Worm (Caenorhabditis elegans): ENCODE data around the gene Y51A2D.13.

Gene Y51A2D.13

DNA sequence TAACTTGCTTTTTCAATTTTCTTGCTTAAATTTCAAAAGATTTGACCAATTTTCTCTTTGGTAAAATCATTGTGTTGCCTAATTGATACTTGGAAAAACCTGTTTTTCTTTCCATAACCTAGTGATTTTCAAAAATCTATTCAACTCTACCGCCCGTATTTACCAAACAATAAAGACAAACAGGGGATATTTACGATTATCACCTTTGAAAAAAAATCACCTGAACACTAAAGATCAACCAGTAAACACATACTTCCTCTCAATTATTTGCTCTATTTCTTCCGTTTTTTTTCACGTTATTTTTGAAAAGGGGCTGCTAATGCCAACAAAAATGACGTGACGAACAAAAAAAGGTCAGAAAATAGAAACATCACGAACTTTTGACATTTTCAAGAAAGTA lies 18.6 kb downstream of the Y51A2D.13 start:
- TF ChIP-seq pha-4 (tag; optimal IDR thresholded peaks at IDR 0.05) (peak; percentile 88), hmg-11 (tag; optimal IDR thresholded peaks at IDR 0.05) (no peak)

- no peak for TF ChIP-seq lsy-12 (tag; optimal IDR thresholded peaks at IDR 0.05)
- TF ChIP-seq pha-4 (tag; optimal IDR thresholded peaks at IDR 0.05), result peak; percentile 72
- TF ChIP-seq skn-1 (tag; optimal IDR thresholded peaks at IDR 0.05), result no peak
- TF ChIP-seq nhr-76 (tag; optimal IDR thresholded peaks at IDR 0.05), result no peak
- no peak for TF ChIP-seq fkh-2 (tag; optimal IDR thresholded peaks at IDR 0.05)
- TF ChIP-seq pqm-1 (tag; optimal IDR thresholded peaks at IDR 0.05), result no peak
- no peak for TF ChIP-seq lin-39 (tag; optimal IDR thresholded peaks at IDR 0.05)
- no peak for TF ChIP-seq fkh-10 (GFP tag; optimal IDR thresholded peaks at IDR 0.05)
Observed at ce11 chrV:18560188-18560587, 19.4 kb downstream of the Y51A2D.13 start, which contains the start of gene ttr-26. Gene ttr-26, minus strand, starts transcription at chrV:18560288.

DNA sequence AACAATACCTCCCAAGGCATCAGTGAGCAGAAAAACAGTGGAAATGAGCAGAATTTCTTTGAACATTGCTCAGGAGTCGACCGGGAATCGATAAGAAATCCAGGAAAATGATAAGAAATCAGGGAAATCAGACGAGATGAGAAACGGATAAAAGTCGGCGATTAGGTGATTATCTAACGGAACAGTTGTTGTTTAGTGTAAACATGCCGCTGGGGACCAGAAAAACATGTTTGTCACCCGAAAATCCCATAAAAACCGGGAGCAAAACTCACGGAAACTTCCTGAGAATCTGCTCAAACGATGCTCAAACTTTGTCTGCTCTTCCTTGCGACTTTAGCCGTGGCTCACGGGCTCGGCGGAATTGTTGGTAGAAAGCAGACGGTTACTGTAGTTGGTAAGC lies 23.1 kb downstream of the Y51A2D.13 start, which contains the start of the genes ttr-24 and ttr-25:
Gene ttr-24, minus strand, starts transcription at position 156 of the 400 bp plus-strand sequence.
Gene ttr-25, plus strand, starts transcription at position 227 of the 400 bp plus-strand sequence.
- TF ChIP-seq daf-12 (tag; optimal IDR thresholded peaks at IDR 0.05) (no peak), aly-2 (tag; optimal IDR thresholded peaks at IDR 0.05) (no peak), ceh-28 (tag; optimal IDR thresholded peaks at IDR 0.05) (no peak)

ce11 chrV:18553750-18554149 lies 25.8 kb downstream of the Y51A2D.13 start, which contains the start of gene Y51A2D.8:
Gene Y51A2D.8, minus strand, starts transcription at chrV:18553850.
- no peak for TF ChIP-seq ama-1 (optimal IDR thresholded peaks at IDR 0.05)
- no peak for TF ChIP-seq nhr-76 (tag; optimal IDR thresholded peaks at IDR 0.05)
- no peak for TF ChIP-seq nhr-28 (tag; optimal IDR thresholded peaks at IDR 0.05)
- TF ChIP-seq pha-4 (tag; optimal IDR thresholded peaks at IDR 0.05), result no peak
- no peak for TF ChIP-seq nhr-12 (tag; optimal IDR thresholded peaks at IDR 0.05)
- no peak for TF ChIP-seq mdl-1 (tag; optimal IDR thresholded peaks at IDR 0.05)
- no peak for TF ChIP-seq R02D3.7 (tag; optimal IDR thresholded peaks at IDR 0.05)
- TF ChIP-seq ceh-16 (tag; optimal IDR thresholded peaks at IDR 0.05), result no peak
- no peak for TF ChIP-seq nhr-25 (tag; optimal IDR thresholded peaks at IDR 0.05)
- TF ChIP-seq lsy-12 (tag; optimal IDR thresholded peaks at IDR 0.05), result no peak
- TF ChIP-seq hmg-11 (tag; optimal IDR thresholded peaks at IDR 0.05), result no peak
- TF ChIP-seq lin-39 (tag; optimal IDR thresholded peaks at IDR 0.05), result no peak
- no peak for TF ChIP-seq skn-1 (tag; optimal IDR thresholded peaks at IDR 0.05)
- no peak for TF ChIP-seq ceh-82 (tag; optimal IDR thresholded peaks at IDR 0.05)
- no peak for TF ChIP-seq sea-2 (GFP tag; optimal IDR thresholded peaks at IDR 0.05)

ce11 chrV:18536015-18536414 lies 43.6 kb downstream of the Y51A2D.13 start:
- no peak for TF ChIP-seq nhr-25 (tag; optimal IDR thresholded peaks at IDR 0.05)

DNA sequence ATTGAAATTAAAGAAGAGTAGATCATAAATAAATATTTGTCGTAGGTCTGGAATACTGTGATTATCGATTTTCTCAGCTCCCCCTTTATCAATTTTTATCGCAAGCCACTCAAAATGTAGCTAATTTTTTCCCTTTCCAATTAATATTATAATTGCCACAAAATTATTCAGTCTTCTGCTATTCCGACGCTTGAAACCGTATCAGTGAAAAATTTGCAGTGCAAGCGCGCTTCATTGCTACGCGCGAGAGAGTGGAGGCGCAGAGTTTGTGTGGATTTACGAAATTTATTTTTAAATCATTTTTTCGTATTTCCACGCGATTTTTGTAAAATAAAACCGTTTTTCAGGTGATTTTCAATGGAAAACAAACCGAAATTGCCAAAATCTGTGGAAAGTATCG lies 46.0 kb downstream of the Y51A2D.13 start, which contains the start of gene ints-5:
Gene ints-5, plus strand, starts transcription at position 348 of the 400 bp plus-strand sequence.
- no peak for TF ChIP-seq pqm-1 (tag; optimal IDR thresholded peaks at IDR 0.05)
- TF ChIP-seq snpc-4 (tag; optimal IDR thresholded peaks at IDR 0.05), result peak; percentile 13
- TF ChIP-seq ceh-28 (tag; optimal IDR thresholded peaks at IDR 0.05), result peak; percentile 36
- no peak for TF ChIP-seq lsy-12 (tag; optimal IDR thresholded peaks at IDR 0.05)
- TF ChIP-seq R02D3.7 (tag; optimal IDR thresholded peaks at IDR 0.05), result peak; percentile 90
- TF ChIP-seq lin-39 (tag; optimal IDR thresholded peaks at IDR 0.05), result peak; percentile 38
- TF ChIP-seq pha-4 (tag; optimal IDR thresholded peaks at IDR 0.05), result peak; percentile 68
- TF ChIP-seq nhr-77 (tag; optimal IDR thresholded peaks at IDR 0.05), result no peak
- TF ChIP-seq jun-1 (tag; optimal IDR thresholded peaks at IDR 0.05), result no peak
- TF ChIP-seq hmg-11 (tag; optimal IDR thresholded peaks at IDR 0.05), result peak; percentile 45
- peak; percentile 81 for TF ChIP-seq lin-15B (tag; optimal IDR thresholded peaks at IDR 0.05)
- no peak for TF ChIP-seq zag-1 (tag; optimal IDR thresholded peaks at IDR 0.05)
- TF ChIP-seq elt-2 (tag; optimal IDR thresholded peaks at IDR 0.05), result peak; percentile 15
- peak; percentile 31 for TF ChIP-seq nhr-23 (tag; optimal IDR thresholded peaks at IDR 0.05)
- peak; percentile 55 for TF ChIP-seq nfya-1 (tag; optimal IDR thresholded peaks at IDR 0.05; ENCODE audit: insufficient read depth)

DNA sequence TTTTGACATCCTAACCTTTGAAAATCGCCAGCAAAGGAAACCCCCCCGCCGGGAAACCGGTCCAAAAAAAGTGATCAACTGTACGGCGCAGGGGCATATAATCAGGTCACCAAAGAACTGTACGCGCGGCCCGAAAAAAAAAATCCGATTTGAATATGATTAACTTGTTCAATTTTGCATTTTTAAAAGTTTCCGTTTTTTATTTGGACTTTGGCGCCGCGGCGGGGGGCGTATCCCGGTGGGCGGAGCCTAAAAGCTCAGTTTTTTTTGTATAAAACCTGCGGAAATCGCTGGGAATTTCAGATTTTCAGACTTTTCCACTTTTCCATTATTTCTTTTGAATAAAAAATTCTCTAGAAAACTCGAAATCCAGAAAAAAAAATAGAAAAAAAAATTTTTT lies 55.1 kb downstream of the Y51A2D.13 start, which contains the start of gene hmit-1.2:
Gene hmit-1.2, plus strand, starts transcription at position 301 of the 400 bp plus-strand sequence.
- no peak for TF ChIP-seq nhr-11 (tag; optimal IDR thresholded peaks at IDR 0.05)
- TF ChIP-seq lin-39 (tag; optimal IDR thresholded peaks at IDR 0.05), result no peak
- no peak for TF ChIP-seq eor-1 (tag; optimal IDR thresholded peaks at IDR 0.05)
- no peak for TF ChIP-seq nhr-43 (tag; optimal IDR thresholded peaks at IDR 0.05; ENCODE audit: poor library complexity, severe bottlenecking)
- TF ChIP-seq daf-12 (tag; optimal IDR thresholded peaks at IDR 0.05), result no peak
- no peak for TF ChIP-seq nhr-25 (tag; optimal IDR thresholded peaks at IDR 0.05)
- no peak for TF ChIP-seq ztf-4 (tag; optimal IDR thresholded peaks at IDR 0.05)
- no peak for TF ChIP-seq nhr-237 (tag; optimal IDR thresholded peaks at IDR 0.05)
- no peak for TF ChIP-seq ZK546.5 (tag; optimal IDR thresholded peaks at IDR 0.05)
- TF ChIP-seq nhr-23 (tag; optimal IDR thresholded peaks at IDR 0.05), result no peak
- TF ChIP-seq fkh-10 (GFP tag; optimal IDR thresholded peaks at IDR 0.05), result no peak
- TF ChIP-seq nhr-12 (tag; optimal IDR thresholded peaks at IDR 0.05), result no peak
- no peak for TF ChIP-seq sea-2 (GFP tag; optimal IDR thresholded peaks at IDR 0.05)
- TF ChIP-seq nhr-28 (tag; optimal IDR thresholded peaks at IDR 0.05), result no peak
- TF ChIP-seq jun-1 (tag; optimal IDR thresholded peaks at IDR 0.05), result no peak
- TF ChIP-seq aly-2 (tag; optimal IDR thresholded peaks at IDR 0.05), result no peak
- TF ChIP-seq pha-4 (tag; optimal IDR thresholded peaks at IDR 0.05), result no peak
- TF ChIP-seq elt-2 (tag; optimal IDR thresholded peaks at IDR 0.05), result no peak
